Worm (Caenorhabditis elegans): Measurements from ENCODE around the gene F54D5.24.

DNA sequence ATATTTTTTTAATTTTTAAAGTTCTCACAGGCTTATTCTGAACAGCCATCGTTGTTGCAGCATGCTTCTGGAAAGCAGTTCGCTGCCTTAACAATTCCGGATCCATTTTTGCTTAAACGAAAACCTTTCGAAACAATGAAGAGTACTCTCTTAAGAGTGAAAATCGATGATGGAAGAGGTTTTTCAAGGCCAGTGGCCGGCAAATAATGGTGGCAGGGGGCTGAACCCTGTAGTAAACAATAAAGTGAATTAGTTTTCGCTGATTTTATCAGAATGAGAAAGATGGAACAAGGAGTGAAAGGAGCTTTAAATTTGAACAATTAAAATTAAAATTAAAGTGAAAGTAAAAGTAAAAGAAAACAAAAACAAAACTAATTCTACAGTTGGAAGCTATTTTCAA, 13.4 kb upstream of the F54D5.24 start, which contains the start of gene gtf-2E2:
- no peak for TF ChIP-seq dao-5 (tag; optimal IDR thresholded peaks at IDR 0.05)
- no peak for TF ChIP-seq him-1 (tag; optimal IDR thresholded peaks at IDR 0.05)
- no peak for TF ChIP-seq W03F9.2 (tag; optimal IDR thresholded peaks at IDR 0.05)

All from whole organism, L4/young adult.